Worm (Caenorhabditis elegans) whole organism, young adult: Measurements from ENCODE around the gene Y75B8A.31.

Source experiments
- F10E7.11 ChIP-seq: sonication (generic microtip); optimal IDR thresholded peaks from 2 replicates; lab custom pipeline; 2017; ENCODE audit warnings: mild to moderate bottlenecking, missing genetic modification characterization, moderate library complexity, missing compliant biosample characterization
- F57C9.4 ChIP-seq: sonication (generic microtip); optimal IDR thresholded peaks from 2 replicates; lab custom pipeline; 2017; ENCODE audit warnings: mild to moderate bottlenecking, missing genetic modification characterization, missing compliant biosample characterization
- K11D2.4 ChIP-seq: fragments of 200-800 bp; sonication (Bioruptor generic); IDR thresholded peaks from 2 replicates; pipeline ENCODE4 v1.3.6; 2022; ENCODE audit warnings: missing genetic modification reagents, missing genetic modification characterization, missing compliant biosample characterization
- Y56A3A.18 ChIP-seq: fragments of 200-800 bp; sonication (Bioruptor generic); IDR thresholded peaks from 2 replicates; pipeline ENCODE4 v1.3.6; 2022; ENCODE audit warnings: missing genetic modification reagents, missing genetic modification characterization, missing compliant biosample characterization
- Y67H2A.10 ChIP-seq: fragments of 200-800 bp; sonication (Bioruptor generic); conservative IDR thresholded peaks from 2 replicates; pipeline ENCODE4 v1.3.6; 2022; ENCODE audit warnings: missing genetic modification reagents, missing genetic modification characterization, missing compliant biosample characterization
- Y95B8A.8 ChIP-seq: fragments of 200-800 bp; sonication (Bioruptor generic); IDR thresholded peaks from 2 replicates; pipeline ENCODE4 v1.3.6; 2022; ENCODE audit warnings: missing genetic modification reagents, missing genetic modification characterization, missing compliant biosample characterization
- ama-1 ChIP-seq, 3 experiments: fragments of 150-350 bp in 1 of 3; sonication (generic microtip) in 2 of 3; optimal IDR thresholded peaks; 2 replicates each; lab custom pipeline; 2014 to 2018; ENCODE audit warnings: missing biosample characterization in 2 of 3, missing genetic modification characterization in 2 of 3, missing genetic modification reagents in 2 of 3
- madf-10 ChIP-seq: sonication (generic microtip); optimal IDR thresholded peaks from 2 replicates; lab custom pipeline; 2016; ENCODE audit warnings: mild to moderate bottlenecking, missing genetic modification characterization, missing compliant biosample characterization
- nfya-1 ChIP-seq: sonication (generic microtip); optimal IDR thresholded peaks from 2 replicates; lab custom pipeline; 2017; ENCODE audit warnings: antibody characterized with exemption, missing compliant biosample characterization, missing genetic modification characterization, borderline replicate concordance; ENCODE audit not compliant: insufficient read depth
- nfya-2 ChIP-seq: fragments of 200-800 bp; sonication (Bioruptor generic); IDR thresholded peaks from 2 replicates; pipeline ENCODE4 v1.3.6; 2022; ENCODE audit warnings: missing genetic modification reagents, missing genetic modification characterization, missing compliant biosample characterization
- pha-4 ChIP-seq: fragments of 150-350 bp; sonication (generic microtip); optimal IDR thresholded peaks from 2 replicates; lab custom pipeline; 2014; ENCODE audit warnings: missing biosample characterization, missing genetic modification reagents, missing genetic modification characterization
- rpc-1 ChIP-seq, 2 experiments: fragments of 150-350 bp in 1 of 2; sonication (generic microtip) in 1 of 2; optimal IDR thresholded peaks; 2 replicates each; lab custom pipeline; 2014 to 2018; ENCODE audit warnings: missing biosample characterization in 1 of 2, missing genetic modification characterization in 1 of 2, missing genetic modification reagents in 1 of 2, missing genotype in 1 of 2
- unc-130 ChIP-seq: sonication (generic microtip); optimal IDR thresholded peaks from 2 replicates; lab custom pipeline; 2016; ENCODE audit warnings: missing genetic modification reagents, missing genetic modification characterization, missing compliant biosample characterization
- ztf-3 ChIP-seq: fragments of 200-800 bp; sonication (Bioruptor generic); optimal IDR thresholded peaks from 2 replicates; lab custom pipeline; 2018; ENCODE audit warnings: mild to moderate bottlenecking, missing genetic modification characterization, missing compliant biosample characterization

- no peak for TF ChIP-seq rpc-1 (optimal IDR thresholded peaks at IDR 0.05; lab: Kevin White, UChicago)
- no peak for TF ChIP-seq rpc-1 (tag; optimal IDR thresholded peaks at IDR 0.05; lab: Kevin White, UChicago)
- TF ChIP-seq nfya-1 (tag; lab: Kevin White, UChicago) = no peak
- no peak for TF ChIP-seq ama-1 (optimal IDR thresholded peaks at IDR 0.05; lab: Kevin White, UChicago)
- TF ChIP-seq ama-1 (GFP tag; optimal IDR thresholded peaks at IDR 0.05; lab: Kevin White, UChicago) = no peak
- TF ChIP-seq ztf-3 (GFP tag; lab: Kevin White, UChicago) = no peak
- TF ChIP-seq Y67H2A.10 (GFP tag; lab: Robert Waterston, UW) = no peak
- no peak for TF ChIP-seq pha-4 (tag; lab: Kevin White, UChicago)
- no peak for TF ChIP-seq madf-10
- no peak for TF ChIP-seq F10E7.11 (tag; lab: Kevin White, UChicago)
- TF ChIP-seq nfya-2 = no peak
- TF ChIP-seq unc-130 = no peak
- no peak for TF ChIP-seq F57C9.4 (tag; lab: Kevin White, UChicago)
- no peak for TF ChIP-seq Y56A3A.18 (GFP tag; lab: Robert Waterston, UW)
- TF ChIP-seq K11D2.4 (GFP tag; lab: Robert Waterston, UW) = no peak
- no peak for TF ChIP-seq Y95B8A.8 (GFP tag; lab: Robert Waterston, UW)
Observed at ce11 chrIII:12367891-12368290, 16.4 kb downstream of the Y75B8A.31 start.
